Worm (Caenorhabditis elegans) whole organism, L1 larva: ENCODE results near the gene T14G12.6.

Source experiments
- ceh-8 ChIP-seq: fragments of 200-800 bp; sonication (Bioruptor generic); optimal IDR thresholded peaks from 2 replicates; lab custom pipeline; 2018; ENCODE audit warnings: mild to moderate bottlenecking, missing genetic modification characterization, moderate library complexity, missing compliant biosample characterization
- elt-3 ChIP-seq, 6 experiments: fragments of 150-350 bp in 1 of 6; sonication (generic microtip); optimal IDR thresholded peaks; 2 replicates each; lab custom pipeline; 2017 to 2018; ENCODE audit warnings: missing biosample characterization in 6 of 6, missing genetic modification characterization in 6 of 6, inconsistent platforms in 1 of 6
- fos-1 ChIP-seq: fragments of 150-350 bp; optimal IDR thresholded peaks from 2 replicates; lab custom pipeline; 2014; ENCODE audit warnings: missing biosample characterization, missing genetic modification characterization
- nhr-11 ChIP-seq: fragments of 150-350 bp; optimal IDR thresholded peaks from 2 replicates; lab custom pipeline; 2014; ENCODE audit warnings: missing biosample characterization, missing genetic modification characterization
- nhr-77 ChIP-seq: fragments of 150-350 bp; optimal IDR thresholded peaks from 2 replicates; lab custom pipeline; 2014; ENCODE audit warnings: missing biosample characterization, missing genetic modification characterization
- swsn-7 ChIP-seq: sonication (generic microtip); optimal IDR thresholded peaks from 2 replicates; lab custom pipeline; 2016; ENCODE audit warnings: missing genetic modification characterization, missing compliant biosample characterization
- ztf-4 ChIP-seq: fragments of 150-350 bp; optimal IDR thresholded peaks from 2 replicates; lab custom pipeline; 2014; ENCODE audit warnings: missing biosample characterization, missing genetic modification characterization

DNA sequence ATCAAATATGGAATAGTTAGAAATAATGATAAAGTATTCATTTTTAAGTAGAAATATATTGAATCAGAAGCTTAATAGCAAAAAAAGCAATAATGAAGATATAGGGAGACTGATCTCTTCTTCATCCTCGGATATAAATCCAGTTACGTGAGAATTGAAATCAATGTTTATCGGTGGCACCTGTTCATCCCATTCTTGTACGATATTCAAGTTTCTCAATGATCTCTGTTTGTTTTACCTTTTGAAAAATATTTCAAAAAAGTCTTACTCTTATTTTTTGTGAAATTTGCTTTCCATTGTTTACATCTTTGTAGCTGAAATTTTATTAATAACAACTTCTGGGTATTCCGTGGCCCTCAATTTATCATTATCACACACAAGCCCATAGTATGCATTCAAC is 846 bp downstream of the T14G12.6 start, which contains the start of gene T14G12.12:
- TF ChIP-seq nhr-11 (tag; lab: Kevin White, UChicago), result no peak
- no peak for TF ChIP-seq fos-1 (tag; lab: Kevin White, UChicago)
- no peak for TF ChIP-seq ceh-8
- no peak for TF ChIP-seq elt-3 (tag; optimal IDR thresholded peaks at IDR 0.05; lab: Kevin White, UChicago)
- no peak for TF ChIP-seq swsn-7 (tag; lab: Kevin White, UChicago)
- no peak for TF ChIP-seq nhr-77 (tag; lab: Kevin White, UChicago)
- no peak for TF ChIP-seq ztf-4 (tag; lab: Kevin White, UChicago)
